Fruit fly (Drosophila melanogaster) whole organism, embryonic: ENCODE data around the gene SoYb.
A peak's percentile ranks its signal among the peaks of the same experiment; 100 is the strongest.

Experiments
- Ada2b ChIP-seq: fragments of 200-800 bp; sonication (Bioruptor generic); IDR thresholded peaks from 2 replicates; pipeline ENCODE4 v1.3.6; 2022; ENCODE audit warnings: missing biosample characterization, missing genetic modification characterization
- Bteb2 ChIP-seq: fragments of 200-800 bp; sonication (Bioruptor generic); optimal IDR thresholded peaks from 2 replicates; lab custom pipeline; 2016; ENCODE audit warnings: missing biosample characterization, missing genetic modification characterization
- CG10979 ChIP-seq: fragments of 200-800 bp; sonication (Bioruptor generic); optimal IDR thresholded peaks from 2 replicates; lab custom pipeline; 2018; ENCODE audit warnings: missing biosample characterization, mild to moderate bottlenecking, missing genetic modification characterization, moderate library complexity
- CG11085 ChIP-seq: fragments of 200-800 bp; sonication (Bioruptor generic); IDR thresholded peaks from 2 replicates; pipeline ENCODE4 v1.3.6; 2022; ENCODE audit warnings: missing biosample characterization, missing genetic modification characterization
- CG11696 ChIP-seq: fragments of 200-800 bp; sonication (Bioruptor generic); IDR thresholded peaks from 2 replicates; pipeline ENCODE4 v1.3.6; 2022; ENCODE audit warnings: missing biosample characterization, missing genetic modification characterization
- CG12219 ChIP-seq: fragments of 200-800 bp; sonication (Bioruptor generic); optimal IDR thresholded peaks from 3 replicates; lab custom pipeline; 2018; ENCODE audit warnings: missing biosample characterization, mild to moderate bottlenecking, missing genetic modification characterization
- CG12299 ChIP-seq: fragments of 200-800 bp; sonication (Bioruptor generic); optimal IDR thresholded peaks from 2 replicates; lab custom pipeline; 2018; ENCODE audit warnings: missing biosample characterization, mild to moderate bottlenecking, missing genetic modification characterization
- CG1233 ChIP-seq: fragments of 200-800 bp; sonication (Bioruptor generic); optimal IDR thresholded peaks from 4 replicates; lab custom pipeline; 2018; ENCODE audit warnings: missing biosample characterization, mild to moderate bottlenecking, missing genetic modification characterization
- CG12744 ChIP-seq: fragments of 200-800 bp; sonication (Bioruptor generic); optimal IDR thresholded peaks from 2 replicates; lab custom pipeline; 2016; ENCODE audit warnings: missing biosample characterization, missing genetic modification characterization
- CG15011 ChIP-seq: fragments of 200-800 bp; sonication (Bioruptor generic); optimal IDR thresholded peaks from 3 replicates; lab custom pipeline; 2018; ENCODE audit warnings: missing biosample characterization, mild to moderate bottlenecking, missing genetic modification characterization
- CG17328 ChIP-seq: fragments of 200-800 bp; sonication (Bioruptor generic); IDR thresholded peaks from 2 replicates; pipeline ENCODE4 v1.3.6; 2022; ENCODE audit warnings: missing biosample characterization, missing genetic modification characterization
- CG2129 ChIP-seq: fragments of 200-800 bp; sonication (Bioruptor generic); IDR thresholded peaks from 2 replicates; pipeline ENCODE4 v1.3.6; 2022; ENCODE audit warnings: missing biosample characterization, missing genetic modification characterization; ENCODE audit not compliant: partially characterized antibody
- CG2712 ChIP-seq: fragments of 200-800 bp; optimal IDR thresholded peaks from 3 replicates; lab custom pipeline; 2019; ENCODE audit warnings: missing biosample characterization, mild to moderate bottlenecking, missing genetic modification characterization, moderate library complexity
- CG31224 ChIP-seq: fragments of 200-800 bp; sonication (Bioruptor generic); IDR thresholded peaks from 2 replicates; pipeline ENCODE4 v1.3.6; 2022; ENCODE audit warnings: missing biosample characterization, missing genetic modification characterization
- CG3726 ChIP-seq: fragments of 200-800 bp; sonication (Bioruptor generic); IDR thresholded peaks from 3 replicates; pipeline ENCODE4, ENCODE4 v1.3.6; 2022; ENCODE audit warnings: missing biosample characterization, missing genetic modification characterization
- CG3838 ChIP-seq: fragments of 200-800 bp; sonication (Bioruptor generic); optimal IDR thresholded peaks from 3 replicates; lab custom pipeline; 2016; ENCODE audit warnings: missing biosample characterization, missing genetic modification characterization
- CG4328 ChIP-seq: fragments of 200-800 bp; sonication (Bioruptor generic); optimal IDR thresholded peaks from 3 replicates; lab custom pipeline; 2017; ENCODE audit warnings: missing biosample characterization, missing genetic modification reagents, missing genetic modification characterization
- CG4730 ChIP-seq: fragments of 200-800 bp; sonication (Bioruptor generic); IDR thresholded peaks from 2 replicates; pipeline ENCODE4 v1.3.6; 2022; ENCODE audit warnings: missing biosample characterization, missing genetic modification characterization
- CG6765 ChIP-seq: fragments of 200-800 bp; sonication (Bioruptor generic); optimal IDR thresholded peaks from 3 replicates; lab custom pipeline; 2017; ENCODE audit warnings: missing biosample characterization, mild to moderate bottlenecking, missing genetic modification characterization
- CG7357 ChIP-seq: fragments of 200-800 bp; sonication (Bioruptor generic); IDR thresholded peaks from 3 replicates; pipeline ENCODE4 v1.3.6; 2022; ENCODE audit warnings: missing biosample characterization, missing genetic modification characterization
- CG7372 ChIP-seq: fragments of 200-800 bp; sonication (Bioruptor generic); IDR thresholded peaks from 2 replicates; pipeline ENCODE4 v1.3.6; 2022; ENCODE audit warnings: missing biosample characterization, missing genetic modification characterization
- CG7839 ChIP-seq: fragments of 200-800 bp; sonication (Bioruptor generic); optimal IDR thresholded peaks from 3 replicates; lab custom pipeline; 2018; ENCODE audit warnings: missing biosample characterization, mild to moderate bottlenecking, missing genetic modification characterization, moderate library complexity
- CG8089 ChIP-seq: fragments of 200-800 bp; sonication (Bioruptor generic); optimal IDR thresholded peaks from 3 replicates; lab custom pipeline; 2016; ENCODE audit warnings: missing biosample characterization, missing genetic modification characterization
- CG9437 ChIP-seq: fragments of 200-800 bp; sonication (Bioruptor generic); optimal IDR thresholded peaks from 2 replicates; lab custom pipeline; 2018; ENCODE audit warnings: missing biosample characterization, mild to moderate bottlenecking, missing genetic modification characterization
- CTCF ChIP-seq: fragments of 200-800 bp; sonication (Bioruptor generic); optimal IDR thresholded peaks from 2 replicates; lab custom pipeline; 2017; ENCODE audit warnings: missing biosample characterization, mild to moderate bottlenecking, missing genetic modification characterization, moderate library complexity
- Dip3 ChIP-seq: fragments of 200-800 bp; sonication (Bioruptor generic); optimal IDR thresholded peaks from 3 replicates; lab custom pipeline; 2016; ENCODE audit warnings: missing biosample characterization, missing genetic modification characterization
- Dp ChIP-seq: fragments of 200-800 bp; sonication (Bioruptor generic); optimal IDR thresholded peaks from 2 replicates; lab custom pipeline; 2018; ENCODE audit warnings: missing biosample characterization, mild to moderate bottlenecking, missing genetic modification characterization, moderate library complexity
- HmgD ChIP-seq: fragments of 200-800 bp; sonication (Bioruptor generic); optimal IDR thresholded peaks from 3 replicates; lab custom pipeline; 2016; ENCODE audit warnings: missing biosample characterization, missing genetic modification characterization
- Hmr ChIP-seq: fragments of 200-800 bp; sonication (Bioruptor generic); optimal IDR thresholded peaks from 3 replicates; lab custom pipeline; 2017; ENCODE audit warnings: mild to moderate bottlenecking, missing biosample characterization, missing genetic modification reagents, missing genetic modification characterization
- Hr78 ChIP-seq, 2 experiments: fragments of 200-800 bp in 1 of 2; fragments of >200 bp in 1 of 2; sonication (Bioruptor generic) in 1 of 2; optimal IDR thresholded peaks; 2 replicates each; lab custom pipeline; 2017 to 2019; ENCODE audit warnings: missing biosample characterization in 2 of 2, missing genetic modification characterization in 2 of 2, mild to moderate bottlenecking in 1 of 2, moderate library complexity in 1 of 2
- Hsf ChIP-seq: fragments of 200-800 bp; sonication (Bioruptor generic); optimal IDR thresholded peaks from 3 replicates; lab custom pipeline; 2016; ENCODE audit warnings: missing biosample characterization, missing genetic modification characterization
- Med ChIP-seq: fragments of 200-800 bp; sonication (Bioruptor generic); peaks from one replicate; lab custom pipeline; 2016; ENCODE audit warnings: missing biosample characterization, missing genetic modification characterization, mild to moderate bottlenecking, inconsistent platforms, moderate library complexity
- Oli ChIP-seq: fragments of 200-800 bp; sonication (Bioruptor generic); optimal IDR thresholded peaks from 2 replicates; lab custom pipeline; 2018; ENCODE audit warnings: missing biosample characterization, mild to moderate bottlenecking, missing genetic modification characterization, moderate library complexity
- Rx ChIP-seq: fragments of 200-800 bp; sonication (Bioruptor generic); IDR thresholded peaks from 2 replicates; pipeline ENCODE4 v1.3.6; 2022; ENCODE audit warnings: missing biosample characterization, missing genetic modification characterization
- ato ChIP-seq: fragments of 200-800 bp; sonication (Bioruptor generic); IDR thresholded peaks from 2 replicates; pipeline ENCODE4 v1.3.6; 2022; ENCODE audit warnings: missing biosample characterization, missing genetic modification characterization; ENCODE audit not compliant: partially characterized antibody
- br ChIP-seq: fragments of >200 bp; optimal IDR thresholded peaks from 2 replicates; lab custom pipeline; 2017
- dimm ChIP-seq: fragments of 200-800 bp; sonication (Bioruptor generic); IDR thresholded peaks from 2 replicates; pipeline ENCODE4 v1.3.6; 2022; ENCODE audit warnings: missing biosample characterization, missing genetic modification characterization
- disco-r ChIP-seq: fragments of 200-800 bp; sonication (Bioruptor generic); optimal IDR thresholded peaks from 2 replicates; lab custom pipeline; 2016; ENCODE audit warnings: missing biosample characterization, missing genetic modification characterization
- dysf ChIP-seq: fragments of 200-800 bp; sonication (Bioruptor generic); IDR thresholded peaks from 3 replicates; pipeline ENCODE4 v1.3.6; 2022; ENCODE audit warnings: missing biosample characterization, missing genetic modification characterization
- en ChIP-seq: fragments of 200-800 bp; sonication (Bioruptor generic); optimal IDR thresholded peaks from 2 replicates; lab custom pipeline; 2016; ENCODE audit warnings: missing biosample characterization, missing genetic modification characterization
- ftz-f1 ChIP-seq: fragments of 200-800 bp; sonication (Bioruptor generic); optimal IDR thresholded peaks from 2 replicates; lab custom pipeline; 2016; ENCODE audit warnings: missing biosample characterization, missing genetic modification characterization
- ham ChIP-seq: fragments of 200-800 bp; sonication (Bioruptor generic); IDR thresholded peaks from 2 replicates; pipeline ENCODE4 v1.3.6; 2022; ENCODE audit warnings: missing biosample characterization, missing genetic modification characterization
- lilli ChIP-seq: fragments of 200-800 bp; sonication (Bioruptor generic); optimal IDR thresholded peaks from 3 replicates; lab custom pipeline; 2016; ENCODE audit warnings: missing biosample characterization, missing genetic modification characterization
- nom ChIP-seq: fragments of 200-800 bp; sonication (Bioruptor generic); optimal IDR thresholded peaks from 2 replicates; lab custom pipeline; 2017; ENCODE audit warnings: missing biosample characterization, missing genetic modification characterization, mild to moderate bottlenecking, moderate library complexity, missing genetic modification reagents
- pros ChIP-seq: fragments of 200-800 bp; sonication (Bioruptor generic); optimal IDR thresholded peaks from 3 replicates; lab custom pipeline; 2019; ENCODE audit warnings: missing biosample characterization, mild to moderate bottlenecking, missing genetic modification characterization, moderate library complexity
- sens-2 ChIP-seq: fragments of 200-800 bp; sonication (Bioruptor generic); IDR thresholded peaks from 2 replicates; pipeline ENCODE4 v1.3.6; 2022; ENCODE audit warnings: missing biosample characterization, missing genetic modification characterization
- tna ChIP-seq: fragments of 200-800 bp; sonication (Bioruptor generic); IDR thresholded peaks from 2 replicates; pipeline ENCODE4 v1.3.6; 2022; ENCODE audit warnings: missing biosample characterization, missing genetic modification characterization; ENCODE audit not compliant: partially characterized antibody
- toy ChIP-seq: fragments of 200-800 bp; sonication (Bioruptor generic); IDR thresholded peaks from 2 replicates; pipeline ENCODE4 v1.3.6; 2022; ENCODE audit warnings: missing biosample characterization, missing genetic modification characterization
- unpg ChIP-seq: fragments of 200-800 bp; sonication (Bioruptor generic); optimal IDR thresholded peaks from 3 replicates; lab custom pipeline; 2018; ENCODE audit warnings: missing biosample characterization, mild to moderate bottlenecking, missing genetic modification characterization, moderate library complexity
- wdn ChIP-seq: fragments of 200-800 bp; sonication (Bioruptor generic); IDR thresholded peaks from 2 replicates; pipeline ENCODE4 v1.3.6; 2022; ENCODE audit warnings: missing biosample characterization, missing genetic modification characterization

SoYb gene

DNA sequence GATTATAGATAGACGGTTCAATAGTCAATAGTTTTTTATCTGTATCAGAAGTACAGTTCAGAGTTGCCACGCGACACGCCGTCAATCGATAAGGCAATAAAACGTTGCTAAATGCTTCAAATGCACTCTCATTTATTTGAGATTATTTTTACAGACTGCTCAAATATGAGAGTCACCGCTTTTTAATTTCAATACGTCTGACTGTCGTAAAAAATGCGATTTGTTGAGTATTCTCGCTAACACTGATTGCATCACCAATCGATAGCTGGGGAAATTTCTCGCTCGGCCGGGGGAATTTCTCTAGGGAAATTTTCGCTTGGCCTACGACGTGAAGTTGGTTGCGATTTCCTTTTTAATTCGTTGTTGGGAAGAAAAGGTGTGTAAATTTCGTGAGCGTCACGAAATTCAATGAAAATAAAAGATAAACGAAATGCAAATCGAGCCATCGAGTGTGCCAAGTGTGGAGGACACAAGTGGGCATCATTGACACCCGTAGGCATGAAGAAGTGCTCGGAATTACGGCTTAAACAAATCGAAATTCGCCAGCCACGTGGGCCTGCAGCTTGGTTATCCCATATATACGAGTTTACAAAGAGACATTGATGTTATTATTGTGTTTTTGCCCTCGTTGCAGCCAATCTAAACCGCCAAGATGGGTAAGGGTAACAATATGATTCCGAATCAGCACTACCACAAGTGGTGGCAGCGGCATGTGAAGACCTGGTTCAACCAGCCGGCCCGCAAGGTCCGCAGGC lies 35.4 kb downstream of the SoYb start, which contains the start of the genes Dref and RpL13 (continued):
- TF ChIP-seq wdn (peak; percentile 75), Dip3 (GFP tag; lab: Kevin White, UChicago) (peak; percentile 80), ato (no peak), unpg (peak; percentile 82), CG11085 (GFP tag; lab: Robert Waterston, UW) (peak; percentile 49; the same call in 1 of the 2 replicates), Med (GFP tag; lab: Kevin White, UChicago) (peak; percentile 99), CG15011 (GFP tag; lab: Kevin White, UChicago) (peak; percentile 90), CG11696 (GFP tag; lab: Robert Waterston, UW) (peak; percentile 72), CG12299 (tag; lab: Kevin White, UChicago) (peak; percentile 91), CG2129 (GFP tag; lab: Robert Waterston, UW) (peak; percentile 47), CG6765 (GFP tag; lab: Kevin White, UChicago) (peak; percentile 98), CTCF (GFP tag; lab: Kevin White, UChicago) (peak; percentile 64), CG7839 (tag; lab: Kevin White, UChicago) (peak; percentile 82), CG12219 (GFP tag; lab: Kevin White, UChicago) (peak; percentile 87), ftz-f1 (GFP tag; lab: Kevin White, UChicago) (peak; percentile 54), en (GFP tag; lab: Kevin White, UChicago) (peak; percentile 86), br (lab: Kevin White, UChicago) (no peak), dysf (GFP tag; lab: Robert Waterston, UW) (peak; percentile 73; the same call in 2 of the 3 replicates), CG10979 (peak; percentile 75), CG7357 (GFP tag; lab: Robert Waterston, UW) (0 out of 3 replicates have a peak, but pooled peaks have one; percentile 41), CG7372 (GFP tag; lab: Robert Waterston, UW) (peak; percentile 60), CG3838 (peak; percentile 71), CG9437 (GFP tag; lab: Kevin White, UChicago) (peak; percentile 83), toy (GFP tag; lab: Robert Waterston, UW) (peak; percentile 60; the same call in 1 of the 2 replicates), ham (0 out of 2 replicates have a peak, but pooled peaks have one; percentile 5), CG3726 (GFP tag; lab: Robert Waterston, UW) (peak; percentile 55; the same call in 1 of the 3 replicates), CG4328 (GFP tag; lab: Kevin White, UChicago) (peak; percentile 95), CG1233 (GFP tag; lab: Kevin White, UChicago) (peak; percentile 93), Oli (peak; percentile 61), lilli (GFP tag; lab: Kevin White, UChicago) (peak; percentile 87), Bteb2 (GFP tag; lab: Kevin White, UChicago) (peak; percentile 81), Ada2b (peak; percentile 62; the same call in 1 of the 2 replicates), Rx (GFP tag; lab: Robert Waterston, UW) (peak; percentile 70), Hr78 (GFP tag; optimal IDR thresholded peaks at IDR 0.05; lab: Kevin White, UChicago) (peak in 1 of 2 experiments; percentile 47), HmgD (GFP tag; lab: Kevin White, UChicago) (peak; percentile 77), Dp (GFP tag; lab: Kevin White, UChicago) (peak; percentile 73), CG12744 (GFP tag; lab: Kevin White, UChicago) (peak; percentile 80), tna (GFP tag; lab: Robert Waterston, UW) (peak; percentile 75; the same call in 1 of the 2 replicates), CG4730 (GFP tag; lab: Robert Waterston, UW) (no peak; the same call in 1 of the 2 replicates), CG17328 (GFP tag; lab: Robert Waterston, UW) (peak; percentile 88), dimm (GFP tag; lab: Robert Waterston, UW) (no peak; the same call in 1 of the 2 replicates), Hsf (peak; percentile 81), CG2712 (tag; lab: Kevin White, UChicago) (peak; percentile 85), sens-2 (GFP tag; lab: Robert Waterston, UW) (peak; percentile 92), CG8089 (GFP tag; lab: Kevin White, UChicago) (peak; percentile 73), disco-r (peak; percentile 66), Hmr (GFP tag; lab: Kevin White, UChicago) (peak; percentile 96), nom (GFP tag; lab: Kevin White, UChicago) (peak; percentile 92), CG31224 (peak; percentile 68), pros (peak; percentile 60)
